Fruit fly (Drosophila melanogaster) whole organism, embryonic: ENCODE measurements around the gene Jhbp11.

Source experiments
- BtbVII ChIP-seq: fragments of 200-800 bp; sonication (Bioruptor generic); optimal IDR thresholded peaks from 3 replicates; lab custom pipeline; 2017; ENCODE audit warnings: missing biosample characterization, mild to moderate bottlenecking, missing genetic modification characterization
- CG10274 ChIP-seq: fragments of 200-800 bp; sonication (Bioruptor generic); optimal IDR thresholded peaks from 3 replicates; lab custom pipeline; 2017; ENCODE audit warnings: missing biosample characterization, mild to moderate bottlenecking, missing genetic modification characterization
- CG12942 ChIP-seq: fragments of 200-800 bp; sonication (Bioruptor generic); optimal IDR thresholded peaks from 3 replicates; lab custom pipeline; 2016; ENCODE audit warnings: missing biosample characterization, missing genetic modification characterization
- CG13123 ChIP-seq: fragments of 200-800 bp; sonication (Bioruptor generic); optimal IDR thresholded peaks from 2 replicates; lab custom pipeline; 2016; ENCODE audit warnings: missing biosample characterization, missing genetic modification characterization
- CG13287 ChIP-seq: fragments of 200-800 bp; sonication (Bioruptor generic); IDR thresholded peaks from 2 replicates; pipeline ENCODE4 v1.3.6; 2022; ENCODE audit warnings: missing biosample characterization, missing genetic modification characterization; ENCODE audit not compliant: partially characterized antibody
- CG14014 ChIP-seq: fragments of 200-800 bp; sonication (Bioruptor generic); IDR thresholded peaks from 2 replicates; pipeline ENCODE4 v1.3.6; 2022; ENCODE audit warnings: missing biosample characterization, missing genetic modification characterization
- CG15011 ChIP-seq: fragments of 200-800 bp; sonication (Bioruptor generic); optimal IDR thresholded peaks from 3 replicates; lab custom pipeline; 2018; ENCODE audit warnings: missing biosample characterization, mild to moderate bottlenecking, missing genetic modification characterization
- CG16779 ChIP-seq: fragments of 200-800 bp; sonication (Bioruptor generic); IDR thresholded peaks from 2 replicates; pipeline ENCODE4 v1.3.6; 2022; ENCODE audit warnings: missing biosample characterization, missing genetic modification characterization
- CG2199 ChIP-seq: fragments of 200-800 bp; sonication (Bioruptor generic); IDR thresholded peaks from 3 replicates; pipeline ENCODE4 v1.3.6; 2022; ENCODE audit warnings: missing biosample characterization, missing genetic modification characterization
- CG4424 ChIP-seq: fragments of 200-800 bp; sonication (Bioruptor generic); optimal IDR thresholded peaks from 3 replicates; lab custom pipeline; 2016; ENCODE audit warnings: missing biosample characterization, missing genetic modification characterization
- CG4707 ChIP-seq: fragments of 200-800 bp; sonication (Bioruptor generic); optimal IDR thresholded peaks from 2 replicates; lab custom pipeline; 2018; ENCODE audit warnings: missing biosample characterization, mild to moderate bottlenecking, missing genetic modification characterization, moderate library complexity
- CG5953 ChIP-seq: fragments of 200-800 bp; sonication (Bioruptor generic); IDR thresholded peaks from 2 replicates; pipeline ENCODE4 v1.3.6; 2022; ENCODE audit warnings: missing biosample characterization, missing genetic modification characterization
- CG6175 ChIP-seq: fragments of 200-800 bp; sonication (Bioruptor generic); IDR thresholded peaks from 3 replicates; pipeline ENCODE4 v1.3.6; 2022; ENCODE audit warnings: missing biosample characterization, missing genetic modification characterization
- CG8359 ChIP-seq: fragments of 200-800 bp; sonication (Bioruptor generic); optimal IDR thresholded peaks from 2 replicates; lab custom pipeline; 2017; ENCODE audit warnings: missing biosample characterization, mild to moderate bottlenecking, missing genetic modification characterization, borderline replicate concordance
- CoRest ChIP-seq: fragments of 200-800 bp; sonication (Bioruptor generic); optimal IDR thresholded peaks from 3 replicates; lab custom pipeline; 2018; ENCODE audit warnings: missing biosample characterization, mild to moderate bottlenecking, missing genetic modification characterization, moderate library complexity
- CrebB ChIP-seq: fragments of 200-800 bp; sonication (Bioruptor generic); optimal IDR thresholded peaks from 3 replicates; lab custom pipeline; 2018; ENCODE audit warnings: missing biosample characterization, mild to moderate bottlenecking, missing genetic modification characterization
- D19B ChIP-seq: fragments of 200-800 bp; sonication (Bioruptor generic); optimal IDR thresholded peaks from 2 replicates; lab custom pipeline; 2017; ENCODE audit warnings: missing biosample characterization, mild to moderate bottlenecking, missing genetic modification characterization
- Dll ChIP-seq: fragments of 200-800 bp; sonication (Bioruptor generic); IDR thresholded peaks from 4 replicates; pipeline ENCODE4 v1.3.6; 2022; ENCODE audit warnings: missing biosample characterization, missing genetic modification characterization; ENCODE audit not compliant: partially characterized antibody
- Elba2 ChIP-seq: fragments of 200-800 bp; sonication (Bioruptor generic); optimal IDR thresholded peaks from 3 replicates; lab custom pipeline; 2016; ENCODE audit warnings: missing biosample characterization, missing genetic modification characterization
- Ets97D ChIP-seq: fragments of 200-800 bp; sonication (Bioruptor generic); optimal IDR thresholded peaks from 3 replicates; lab custom pipeline; 2016; ENCODE audit warnings: missing biosample characterization, missing genetic modification characterization
- Fer2 ChIP-seq: fragments of 200-800 bp; sonication (Bioruptor generic); optimal IDR thresholded peaks from 2 replicates; lab custom pipeline; 2018; ENCODE audit warnings: missing biosample characterization, mild to moderate bottlenecking, missing genetic modification characterization, moderate library complexity
- MBD-R2 ChIP-seq: fragments of 200-800 bp; sonication (Bioruptor generic); IDR thresholded peaks from 2 replicates; pipeline ENCODE4 v1.3.6; 2022; ENCODE audit warnings: missing biosample characterization, missing genetic modification characterization
- MESR4 ChIP-seq: fragments of 200-800 bp; sonication (Bioruptor generic); optimal IDR thresholded peaks from 2 replicates; lab custom pipeline; 2018; ENCODE audit warnings: missing biosample characterization, mild to moderate bottlenecking, missing genetic modification characterization, moderate library complexity
- Mes4 ChIP-seq: fragments of 200-800 bp; sonication (Bioruptor generic); optimal IDR thresholded peaks from 2 replicates; lab custom pipeline; 2016; ENCODE audit warnings: missing biosample characterization, missing genetic modification characterization
- Optix ChIP-seq: fragments of 200-800 bp; sonication (Bioruptor generic); IDR thresholded peaks from 3 replicates; pipeline ENCODE4 v1.3.6; 2022; ENCODE audit warnings: missing biosample characterization, missing genetic modification characterization
- Scr ChIP-seq: fragments of 200-800 bp; sonication (Bioruptor generic); IDR thresholded peaks from 2 replicates; pipeline ENCODE4 v1.3.6; 2022; ENCODE audit warnings: missing biosample characterization, missing genetic modification characterization; ENCODE audit not compliant: partially characterized antibody
- Sox102F ChIP-seq: fragments of 200-800 bp; sonication (Bioruptor generic); optimal IDR thresholded peaks from 2 replicates; lab custom pipeline; 2018; ENCODE audit warnings: missing biosample characterization, mild to moderate bottlenecking, missing genetic modification characterization, moderate library complexity
- Sry-δ ChIP-seq: fragments of 200-800 bp; sonication (Bioruptor generic); optimal IDR thresholded peaks from 2 replicates; lab custom pipeline; 2016; ENCODE audit warnings: missing biosample characterization, missing genetic modification characterization
- abd-A ChIP-seq: fragments of 200-800 bp; sonication (Bioruptor generic); optimal IDR thresholded peaks from 3 replicates; lab custom pipeline; 2019; ENCODE audit warnings: missing biosample characterization, mild to moderate bottlenecking, missing genetic modification characterization, moderate library complexity
- al ChIP-seq: fragments of 200-800 bp; sonication (Bioruptor generic); IDR thresholded peaks from 2 replicates; pipeline ENCODE4 v1.3.6; 2022; ENCODE audit warnings: missing biosample characterization, missing genetic modification characterization
- btn ChIP-seq: fragments of 200-800 bp; sonication (Bioruptor generic); optimal IDR thresholded peaks from 2 replicates; lab custom pipeline; 2016; ENCODE audit warnings: missing biosample characterization, missing genetic modification characterization
- chn ChIP-seq: fragments of 200-800 bp; sonication (Bioruptor generic); optimal IDR thresholded peaks from 2 replicates; lab custom pipeline; 2016; ENCODE audit warnings: missing biosample characterization, missing genetic modification characterization
- cwo ChIP-seq: fragments of 200-800 bp; sonication (Bioruptor generic); optimal IDR thresholded peaks from 3 replicates; lab custom pipeline; 2017; ENCODE audit warnings: missing biosample characterization, missing genetic modification characterization, mild to moderate bottlenecking, moderate library complexity, missing genetic modification reagents
- disco-r ChIP-seq: fragments of 200-800 bp; sonication (Bioruptor generic); optimal IDR thresholded peaks from 2 replicates; lab custom pipeline; 2016; ENCODE audit warnings: missing biosample characterization, missing genetic modification characterization
- dysf ChIP-seq: fragments of 200-800 bp; sonication (Bioruptor generic); IDR thresholded peaks from 3 replicates; pipeline ENCODE4 v1.3.6; 2022; ENCODE audit warnings: missing biosample characterization, missing genetic modification characterization
- ewg ChIP-seq: fragments of 200-800 bp; sonication (Bioruptor generic); optimal IDR thresholded peaks from 3 replicates; lab custom pipeline; 2017; ENCODE audit warnings: mild to moderate bottlenecking, missing biosample characterization, missing genetic modification reagents, missing genetic modification characterization
- jigr1 ChIP-seq: fragments of 200-800 bp; sonication (Bioruptor generic); IDR thresholded peaks from 3 replicates; pipeline ENCODE4 v1.3.6; 2022; ENCODE audit warnings: missing biosample characterization, missing genetic modification characterization
- p53 ChIP-seq: fragments of 200-800 bp; sonication (Bioruptor generic); optimal IDR thresholded peaks from 2 replicates; lab custom pipeline; 2016; ENCODE audit warnings: missing biosample characterization, missing genetic modification characterization
- peb ChIP-seq: fragments of 200-800 bp; sonication (Bioruptor generic); IDR thresholded peaks from 2 replicates; pipeline ENCODE4 v1.3.6; 2022; ENCODE audit warnings: missing biosample characterization, missing genetic modification characterization
- pho ChIP-seq: fragments of 200-800 bp; sonication (Bioruptor generic); optimal IDR thresholded peaks from 2 replicates; lab custom pipeline; 2016; ENCODE audit warnings: missing biosample characterization, missing genetic modification characterization
- salm ChIP-seq: fragments of 200-800 bp; sonication (Bioruptor generic); optimal IDR thresholded peaks from 2 replicates; lab custom pipeline; 2018; ENCODE audit warnings: missing biosample characterization, mild to moderate bottlenecking, missing genetic modification characterization
- sens-2 ChIP-seq: fragments of 200-800 bp; sonication (Bioruptor generic); IDR thresholded peaks from 2 replicates; pipeline ENCODE4 v1.3.6; 2022; ENCODE audit warnings: missing biosample characterization, missing genetic modification characterization
- so ChIP-seq: fragments of 200-800 bp; sonication (Bioruptor generic); IDR thresholded peaks from 3 replicates; pipeline ENCODE4 v1.3.6; 2022; ENCODE audit warnings: missing biosample characterization, missing genetic modification characterization
- tgo ChIP-seq: fragments of 200-800 bp; sonication (Bioruptor generic); IDR thresholded peaks from 3 replicates; pipeline ENCODE4 v1.3.6; 2022; ENCODE audit warnings: missing biosample characterization, missing genetic modification characterization
- unpg ChIP-seq: fragments of 200-800 bp; sonication (Bioruptor generic); optimal IDR thresholded peaks from 3 replicates; lab custom pipeline; 2018; ENCODE audit warnings: missing biosample characterization, mild to moderate bottlenecking, missing genetic modification characterization, moderate library complexity
- usp ChIP-seq: fragments of >200 bp; optimal IDR thresholded peaks from 2 replicates; lab custom pipeline; 2017; ENCODE audit warnings: missing biosample characterization, missing genetic modification characterization
- vfl ChIP-seq: fragments of 200-800 bp; sonication (Bioruptor generic); optimal IDR thresholded peaks from 2 replicates; lab custom pipeline; 2016; ENCODE audit warnings: missing biosample characterization, missing genetic modification characterization
- wdn ChIP-seq: fragments of 200-800 bp; sonication (Bioruptor generic); IDR thresholded peaks from 2 replicates; pipeline ENCODE4 v1.3.6; 2022; ENCODE audit warnings: missing biosample characterization, missing genetic modification characterization
- zen ChIP-seq: fragments of 200-800 bp; sonication (Bioruptor generic); optimal IDR thresholded peaks from 3 replicates; lab custom pipeline; 2018; ENCODE audit warnings: missing biosample characterization, mild to moderate bottlenecking, missing genetic modification characterization, moderate library complexity

Gene Jhbp11

dm6 chr3R:27135692-27136641 is 34.9 kb downstream of the Jhbp11 start (continued):
- TF ChIP-seq so (peak; percentile 66; the same call in 2 of the 3 replicates), unpg (peak; percentile 67), CG4424 (GFP tag; lab: Kevin White, UChicago) (peak; percentile 47), CG8359 (peak; percentile 69), Sry-δ (peak; percentile 22), salm (tag; lab: Kevin White, UChicago) (peak; percentile 65), usp (GFP tag; lab: Kevin White, UChicago) (no peak), chn (GFP tag; lab: Kevin White, UChicago) (no peak), jigr1 (no peak), p53 (GFP tag; lab: Kevin White, UChicago) (peak; percentile 64), BtbVII (GFP tag; lab: Kevin White, UChicago) (peak; percentile 71), CG13123 (GFP tag; lab: Kevin White, UChicago) (peak; percentile 66), CG6175 (no peak), vfl (GFP tag; lab: Kevin White, UChicago) (no peak), tgo (GFP tag; lab: Robert Waterston, UW) (peak; percentile 48; the same call in 1 of the 3 replicates), Dll (GFP tag; lab: Robert Waterston, UW) (no peak), zen (tag; lab: Kevin White, UChicago) (peak; percentile 75), CG13287 (GFP tag; lab: Robert Waterston, UW) (no peak), pho (GFP tag; lab: Kevin White, UChicago) (no peak), Scr (GFP tag; lab: Robert Waterston, UW) (no peak), CG10274 (GFP tag; lab: Kevin White, UChicago) (peak; percentile 33), cwo (peak; percentile 27), sens-2 (peak; percentile 49; the same call in 1 of the 2 replicates), peb (GFP tag; lab: Robert Waterston, UW) (no peak), MESR4 (GFP tag; lab: Kevin White, UChicago) (peak; percentile 1), CG15011 (GFP tag; lab: Kevin White, UChicago) (peak; percentile 71), Fer2 (tag; lab: Kevin White, UChicago) (no peak), Elba2 (GFP tag; lab: Kevin White, UChicago) (no peak), Ets97D (GFP tag; lab: Kevin White, UChicago) (no peak), CoRest (tag; lab: Kevin White, UChicago) (peak; percentile 57), CG4707 (peak; percentile 55), wdn (GFP tag; lab: Robert Waterston, UW) (no peak), disco-r (GFP tag; lab: Kevin White, UChicago) (peak; percentile 9), D19B (GFP tag; lab: Kevin White, UChicago) (no peak), btn (peak; percentile 56), CG16779 (GFP tag; lab: Robert Waterston, UW) (no peak), al (GFP tag; lab: Robert Waterston, UW) (no peak), abd-A (tag; lab: Kevin White, UChicago) (no peak), CG5953 (peak; percentile 69), Sox102F (peak; percentile 62), CG12942 (GFP tag; lab: Kevin White, UChicago) (peak; percentile 56), MBD-R2 (GFP tag; lab: Robert Waterston, UW) (no peak), CrebB (peak; percentile 76), CG2199 (0 out of 3 replicates have a peak, but pooled peaks have one; percentile 70), Optix (peak; percentile 50; the same call in 1 of the 3 replicates), CG14014 (GFP tag; lab: Robert Waterston, UW) (peak; percentile 53; the same call in 1 of the 2 replicates), ewg (GFP tag; lab: Kevin White, UChicago) (peak; percentile 35), Mes4 (GFP tag; lab: Kevin White, UChicago) (peak; percentile 71), dysf (GFP tag; lab: Robert Waterston, UW) (peak; percentile 17; the same call in 1 of the 3 replicates)
